Worm (Caenorhabditis elegans) whole organism, midembryonic: ENCODE data around the gene T19D12.5.

Source experiments
- T22C8.4 ChIP-seq: fragments of 200-800 bp; sonication (Bioruptor generic); IDR thresholded peaks from 2 replicates; pipeline ENCODE4 v1.3.6; 2022; ENCODE audit warnings: missing genetic modification characterization, missing compliant biosample characterization
- cog-1 ChIP-seq: sonication (generic microtip); optimal IDR thresholded peaks from 2 replicates; lab custom pipeline; 2016; ENCODE audit warnings: missing genetic modification characterization, missing compliant biosample characterization
- flt-1 ChIP-seq: fragments of 200-800 bp; sonication (Bioruptor generic); IDR thresholded peaks from 2 replicates; pipeline ENCODE4 v1.3.6; 2022; ENCODE audit warnings: missing genetic modification characterization, missing compliant biosample characterization
- klf-2 ChIP-seq: fragments of 200-800 bp; sonication (Bioruptor generic); conservative IDR thresholded peaks from 2 replicates; pipeline ENCODE4 v1.3.6; 2022; ENCODE audit warnings: missing genetic modification reagents, missing genetic modification characterization, missing compliant biosample characterization
- med-1 ChIP-seq: sonication (generic microtip); optimal IDR thresholded peaks from 2 replicates; lab custom pipeline; 2017; ENCODE audit warnings: missing genetic modification characterization, mild to moderate bottlenecking, missing compliant biosample characterization, antibody characterized with exemption, missing genetic modification reagents; ENCODE audit not compliant: insufficient read depth
- ref-1 ChIP-seq: fragments of 200-800 bp; sonication (Bioruptor generic); conservative IDR thresholded peaks from 2 replicates; pipeline ENCODE4 v1.3.6; 2022; ENCODE audit warnings: missing genetic modification reagents, missing genetic modification characterization, missing compliant biosample characterization
- tab-1 ChIP-seq: fragments of 200-800 bp; sonication (Bioruptor generic); IDR thresholded peaks from 2 replicates; pipeline ENCODE4 v1.3.6; 2022; ENCODE audit warnings: missing genetic modification characterization, missing compliant biosample characterization
- ztf-23 ChIP-seq: fragments of 200-800 bp; sonication (Bioruptor generic); IDR thresholded peaks from 2 replicates; pipeline ENCODE4 v1.3.6; 2022; ENCODE audit warnings: missing genetic modification reagents, missing genetic modification characterization, missing compliant biosample characterization
- ztf-29 ChIP-seq: fragments of 200-800 bp; sonication (Bioruptor generic); IDR thresholded peaks from 2 replicates; pipeline ENCODE4 v1.3.6; 2022; ENCODE audit warnings: missing genetic modification reagents, missing genetic modification characterization, missing compliant biosample characterization

The T19D12.5 gene

ce11 chrII:6615232-6616029 is 20.6 kb downstream of the T19D12.5 start:
- TF ChIP-seq ref-1 (GFP tag; lab: Robert Waterston, UW), result no peak

ce11 chrII:6614500-6614899 is 21.5 kb downstream of the T19D12.5 start:
- TF ChIP-seq cog-1 (tag; lab: Kevin White, UChicago) (no peak), ztf-29 (no peak), ztf-23 (GFP tag; lab: Robert Waterston, UW) (no peak), tab-1 (GFP tag; lab: Robert Waterston, UW) (no peak), med-1 (GFP tag; lab: Kevin White, UChicago) (no peak), flt-1 (GFP tag; lab: Robert Waterston, UW) (no peak), T22C8.4 (GFP tag; lab: Robert Waterston, UW) (no peak), ref-1 (GFP tag; lab: Robert Waterston, UW) (no peak), klf-2 (no peak)

- TF ChIP-seq med-1 (GFP tag; lab: Kevin White, UChicago) (no peak), tab-1 (GFP tag; lab: Robert Waterston, UW) (no peak), ztf-23 (GFP tag; lab: Robert Waterston, UW) (no peak), flt-1 (GFP tag; lab: Robert Waterston, UW) (no peak), ref-1 (GFP tag; lab: Robert Waterston, UW) (no peak), ztf-29 (no peak), cog-1 (tag; lab: Kevin White, UChicago) (no peak), klf-2 (no peak), T22C8.4 (GFP tag; lab: Robert Waterston, UW) (no peak)
Observed at ce11 chrII:6612544-6612943, 23.5 kb downstream of the T19D12.5 start.

- TF ChIP-seq cog-1 (tag; lab: Kevin White, UChicago) (no peak), T22C8.4 (GFP tag; lab: Robert Waterston, UW) (no peak), ztf-29 (no peak), tab-1 (GFP tag; lab: Robert Waterston, UW) (no peak), ref-1 (GFP tag; lab: Robert Waterston, UW) (no peak), klf-2 (no peak), ztf-23 (GFP tag; lab: Robert Waterston, UW) (no peak)
Observed at ce11 chrII:6610262-6610661, 25.8 kb downstream of the T19D12.5 start.

- TF ChIP-seq ref-1 (GFP tag; lab: Robert Waterston, UW) (no peak), T22C8.4 (GFP tag; lab: Robert Waterston, UW) (peak; percentile 51; the same call in 1 of the 2 replicates)
Observed at ce11 chrII:6609315-6609842, 26.7 kb downstream of the T19D12.5 start, which contains the start of gene epg-5. Gene epg-5 (minus strand): TSS chrII:6609365.

ce11 chrII:6608626-6609025 is 27.4 kb downstream of the T19D12.5 start:
- TF ChIP-seq klf-2 (no peak), ztf-23 (GFP tag; lab: Robert Waterston, UW) (no peak), cog-1 (tag; lab: Kevin White, UChicago) (no peak), T22C8.4 (GFP tag; lab: Robert Waterston, UW) (no peak), flt-1 (GFP tag; lab: Robert Waterston, UW) (no peak), med-1 (GFP tag; lab: Kevin White, UChicago) (no peak)

ce11 chrII:6600973-6601372 is 35.1 kb downstream of the T19D12.5 start, which contains the start of gene vps-33.2:
Gene vps-33.2 (plus strand): TSS chrII:6601216.
- peak; percentile 75 for TF ChIP-seq ztf-23 (GFP tag; lab: Robert Waterston, UW)
- no peak for TF ChIP-seq klf-2
- TF ChIP-seq T22C8.4 (GFP tag; lab: Robert Waterston, UW), result no peak

ce11 chrII:6598050-6598449 is 38.0 kb downstream of the T19D12.5 start, which contains the start of gene dnj-8:
Gene dnj-8 (minus strand): TSS chrII:6598080.
- TF ChIP-seq ztf-23 (GFP tag; lab: Robert Waterston, UW), result peak; percentile 43; the same call in 1 of the 2 replicates
- TF ChIP-seq T22C8.4 (GFP tag; lab: Robert Waterston, UW), result no peak

ce11 chrII:6597507-6597906 is 38.5 kb downstream of the T19D12.5 start:
- no peak for TF ChIP-seq ref-1 (GFP tag; lab: Robert Waterston, UW)
- TF ChIP-seq flt-1 (GFP tag; lab: Robert Waterston, UW), result no peak
- TF ChIP-seq cog-1 (tag; lab: Kevin White, UChicago), result no peak
- no peak for TF ChIP-seq klf-2
- no peak for TF ChIP-seq T22C8.4 (GFP tag; lab: Robert Waterston, UW)
- TF ChIP-seq med-1 (GFP tag; lab: Kevin White, UChicago), result no peak
- TF ChIP-seq tab-1 (GFP tag; lab: Robert Waterston, UW), result no peak
- TF ChIP-seq ztf-29, result no peak

ce11 chrII:6594151-6594550 is 41.9 kb downstream of the T19D12.5 start, which contains the start of gene aipr-1:
Gene aipr-1 (minus strand): TSS chrII:6594251.
- no peak for TF ChIP-seq flt-1 (GFP tag; lab: Robert Waterston, UW)
- TF ChIP-seq tab-1 (GFP tag; lab: Robert Waterston, UW), result no peak
- no peak for TF ChIP-seq ztf-29
- no peak for TF ChIP-seq cog-1 (tag; lab: Kevin White, UChicago)
- TF ChIP-seq ref-1 (GFP tag; lab: Robert Waterston, UW), result no peak
- TF ChIP-seq med-1 (GFP tag; lab: Kevin White, UChicago), result no peak
- no peak for TF ChIP-seq T22C8.4 (GFP tag; lab: Robert Waterston, UW)
